Worm (Caenorhabditis elegans): ENCODE measurements around the gene C56E10.3.

- no peak for TF ChIP-seq ztf-4 (tag; optimal IDR thresholded peaks at IDR 0.05)
- no peak for TF ChIP-seq unc-62 (GFP tag; optimal IDR thresholded peaks at IDR 0.05)
- TF ChIP-seq zag-1 (tag; optimal IDR thresholded peaks at IDR 0.05): no peak
- no peak for TF ChIP-seq aly-2 (tag; optimal IDR thresholded peaks at IDR 0.05)
- no peak for TF ChIP-seq nhr-12 (tag; optimal IDR thresholded peaks at IDR 0.05)
- no peak for TF ChIP-seq ceh-82 (tag; optimal IDR thresholded peaks at IDR 0.05)
- no peak for TF ChIP-seq fos-1 (tag; optimal IDR thresholded peaks at IDR 0.05)
- no peak for TF ChIP-seq mml-1 (tag; optimal IDR thresholded peaks at IDR 0.05)
- no peak for TF ChIP-seq skn-1 (tag; optimal IDR thresholded peaks at IDR 0.05)
- no peak for TF ChIP-seq nhr-28 (tag; optimal IDR thresholded peaks at IDR 0.05)
- TF ChIP-seq elt-3 (tag; optimal IDR thresholded peaks at IDR 0.05): no peak
- TF ChIP-seq nhr-25 (tag; optimal IDR thresholded peaks at IDR 0.05): no peak
- no peak for TF ChIP-seq snpc-4 (tag; optimal IDR thresholded peaks at IDR 0.05)
These were observed 10.3 kb upstream of the C56E10.3 start, which contains the start of gene aexr-1 for ce11 chrX:6635173-6635572.
